Worm (Caenorhabditis elegans): Measurements from ENCODE around the gene tyr-1.

DNA sequence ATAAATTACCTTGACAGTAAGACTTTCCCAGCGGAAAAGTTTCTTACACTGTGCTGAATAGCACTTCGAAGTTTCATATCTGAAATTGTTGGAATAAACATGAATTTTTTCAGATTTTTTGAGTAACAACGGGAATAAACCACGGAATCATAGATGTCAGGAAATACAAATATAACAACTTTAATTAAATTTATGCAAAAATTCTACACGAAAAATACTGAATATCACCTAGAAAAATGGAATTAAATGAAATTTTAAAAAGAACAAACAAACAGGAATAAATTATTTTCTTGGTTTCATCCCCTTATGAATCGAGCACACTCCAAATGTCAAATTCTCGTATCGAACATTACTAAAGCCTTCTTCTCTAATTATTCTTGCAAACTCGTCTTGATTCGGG, 16.4 kb upstream of the tyr-1 start, which contains the start of gene tag-307:
- no peak for TF ChIP-seq hmbx-1 (tag; optimal IDR thresholded peaks at IDR 0.05)
- TF ChIP-seq aly-1 (tag; optimal IDR thresholded peaks at IDR 0.05) = no peak
- TF ChIP-seq ama-1 (optimal IDR thresholded peaks at IDR 0.05) = no peak
- no peak for TF ChIP-seq tbx-11 (GFP tag; IDR thresholded peaks at IDR 0.05)
- TF ChIP-seq hmg-4 (GFP tag; optimal IDR thresholded peaks at IDR 0.05) = no peak
- no peak for TF ChIP-seq tbx-37 (GFP tag; conservative IDR thresholded peaks at IDR 0.05)
- no peak for TF ChIP-seq tra-4 (tag; optimal IDR thresholded peaks at IDR 0.05)
- TF ChIP-seq ets-7 (tag; optimal IDR thresholded peaks at IDR 0.05) = no peak
- TF ChIP-seq ceh-36 (tag; optimal IDR thresholded peaks at IDR 0.05) = no peak
- no peak for TF ChIP-seq scrt-1 (GFP tag; IDR thresholded peaks at IDR 0.05)
